Worm (Caenorhabditis elegans): ENCODE data around the gene grl-28.

The grl-28 gene

DNA sequence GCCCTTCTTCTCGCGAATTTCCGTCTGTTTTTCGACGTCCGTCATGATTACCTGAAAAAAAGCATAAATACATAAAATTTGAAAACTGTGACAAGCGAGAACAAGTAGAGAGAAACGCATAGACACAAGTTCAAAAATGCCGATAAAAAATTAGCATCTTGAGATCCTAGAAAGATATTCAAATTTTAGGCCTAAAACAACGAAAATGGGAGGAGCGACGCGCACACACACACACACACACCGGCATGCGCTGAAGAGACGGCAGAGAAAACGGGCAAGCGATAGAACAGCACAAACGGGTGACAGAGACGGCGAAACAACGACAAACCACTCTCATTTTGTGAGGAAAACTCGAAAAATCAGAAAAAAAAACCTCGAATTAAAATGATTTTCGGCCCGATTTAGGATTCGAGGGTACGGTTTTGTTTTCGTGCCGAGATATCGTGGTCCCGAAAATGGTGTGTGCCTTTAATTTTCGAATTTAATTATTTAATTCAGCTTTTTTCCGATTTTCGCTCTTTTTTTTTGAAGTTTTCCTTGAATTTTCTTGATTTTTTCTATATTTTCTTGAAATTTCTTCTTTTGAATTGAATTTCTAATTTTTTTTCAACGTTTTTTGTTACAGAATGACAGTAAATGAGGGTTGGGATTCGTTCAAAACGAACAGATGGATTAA lies 34.5 kb upstream of the grl-28 start, which contains the start of the genes rpl-11.1 and T22F3.2:
Gene rpl-11.1, minus strand, starts transcription at position 51 of the 676 bp plus-strand sequence.
Gene T22F3.2, plus strand, starts transcription at position 626 of the 676 bp plus-strand sequence.
- TF ChIP-seq mep-1 (tag; optimal IDR thresholded peaks at IDR 0.05) (no peak), tbx-2 (tag; optimal IDR thresholded peaks at IDR 0.05) (no peak), fkh-8 (tag; optimal IDR thresholded peaks at IDR 0.05) (no peak), aly-2 (tag; optimal IDR thresholded peaks at IDR 0.05) (no peak), unc-130 (tag; optimal IDR thresholded peaks at IDR 0.05) (no peak), hpl-2 (GFP tag; optimal IDR thresholded peaks at IDR 0.05) (no peak), dsc-1 (tag; optimal IDR thresholded peaks at IDR 0.05) (no peak), sup-37 (GFP tag; optimal IDR thresholded peaks at IDR 0.05) (no peak), nhr-237 (tag; optimal IDR thresholded peaks at IDR 0.05) (no peak), dpl-1 (GFP tag; optimal IDR thresholded peaks at IDR 0.05) (peak in 1 of 3 experiments; percentile 26), ztf-11 (tag; optimal IDR thresholded peaks at IDR 0.05) (no peak), pag-3 (tag; optimal IDR thresholded peaks at IDR 0.05; ENCODE audit: borderline replicate concordance, insufficient read depth) (no peak), lin-13 (GFP tag; optimal IDR thresholded peaks at IDR 0.05) (no peak), ces-1 (GFP tag; optimal IDR thresholded peaks at IDR 0.05) (no peak), rnt-1 (tag; optimal IDR thresholded peaks at IDR 0.05) (peak; percentile 43), efl-1 (optimal IDR thresholded peaks at IDR 0.05) (peak; percentile 31 to 55), efl-1 (GFP tag; optimal IDR thresholded peaks at IDR 0.05 in 1 of 2) (peak in 1 of 2 experiments; percentile 33), unc-98 (GFP tag; IDR thresholded peaks at IDR 0.05) (no peak), xbp-1 (tag; optimal IDR thresholded peaks at IDR 0.05) (no peak), tlp-1 (tag; optimal IDR thresholded peaks at IDR 0.05) (no peak), mdl-1 (tag; optimal IDR thresholded peaks at IDR 0.05) (peak in 1 of 2 experiments; percentile 26), nhr-19 (GFP tag; conservative IDR thresholded peaks at IDR 0.05) (no peak), mef-2 (tag; optimal IDR thresholded peaks at IDR 0.05) (no peak), Y116A8C.19 (tag; optimal IDR thresholded peaks at IDR 0.05; ENCODE audit: borderline replicate concordance) (no peak), fkh-4 (tag; optimal IDR thresholded peaks at IDR 0.05; ENCODE audit: borderline replicate concordance) (no peak), C16A3.4 (tag; optimal IDR thresholded peaks at IDR 0.05) (no peak), elt-3 (tag; optimal IDR thresholded peaks at IDR 0.05) (peak in 1 of 6 experiments; percentile 7), fkh-10 (GFP tag; optimal IDR thresholded peaks at IDR 0.05) (no peak), lin-14 (GFP tag; optimal IDR thresholded peaks at IDR 0.05) (peak; percentile 32), C04F5.9 (tag; optimal IDR thresholded peaks at IDR 0.05) (no peak), lsy-2 (tag; optimal IDR thresholded peaks at IDR 0.05) (peak in 1 of 2 experiments; percentile 30), nhr-84 (tag; optimal IDR thresholded peaks at IDR 0.05) (no peak), lin-35 (GFP tag; optimal IDR thresholded peaks at IDR 0.05) (peak in 1 of 2 experiments; percentile 35), hlh-4 (tag; optimal IDR thresholded peaks at IDR 0.05) (no peak), nhr-28 (tag; optimal IDR thresholded peaks at IDR 0.05) (no peak), isw-1 (GFP tag; IDR thresholded peaks at IDR 0.05) (no peak), ceh-82 (tag; optimal IDR thresholded peaks at IDR 0.05) (peak in 1 of 3 experiments; percentile 35), nhr-85 (tag) (peak; percentile 58), ceh-90 (tag; optimal IDR thresholded peaks at IDR 0.05) (no peak), nhr-77 (tag; optimal IDR thresholded peaks at IDR 0.05) (no peak), snu-23 (GFP tag; optimal IDR thresholded peaks at IDR 0.05) (no peak), skn-1 (tag; optimal IDR thresholded peaks at IDR 0.05) (no peak)

DNA sequence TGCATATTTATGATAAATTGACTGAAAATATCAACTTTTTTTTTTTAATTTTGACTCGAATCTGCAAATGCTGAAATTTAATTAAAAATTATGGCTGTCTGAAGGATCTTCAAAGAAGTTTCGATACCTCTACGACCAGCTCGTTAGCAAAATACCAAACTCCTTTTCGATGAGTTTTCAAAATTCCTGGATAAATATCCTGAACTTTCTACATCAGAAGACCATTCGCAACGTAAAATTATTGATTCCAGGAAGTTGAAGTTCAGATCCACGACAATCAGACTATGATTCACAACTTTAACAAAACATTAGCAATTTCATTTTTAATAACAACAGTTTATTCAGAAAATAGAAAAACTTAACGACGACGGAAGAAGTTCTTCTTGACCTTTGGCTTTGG lies 33.3 kb upstream of the grl-28 start:
- TF ChIP-seq hpl-2 (GFP tag; optimal IDR thresholded peaks at IDR 0.05) (no peak), unc-98 (GFP tag; IDR thresholded peaks at IDR 0.05) (no peak), fkh-4 (tag; optimal IDR thresholded peaks at IDR 0.05; ENCODE audit: borderline replicate concordance) (no peak), snpc-4 (tag; optimal IDR thresholded peaks at IDR 0.05) (no peak), ceh-82 (tag; optimal IDR thresholded peaks at IDR 0.05) (no peak), aly-2 (tag; optimal IDR thresholded peaks at IDR 0.05) (peak; percentile 3)
